Worm (Caenorhabditis elegans): ENCODE measurements around the gene djr-1.2.

ce11 chrV:4034303-4034702 lies 20.6 kb downstream of the djr-1.2 start, which contains the start of gene C49G7.7:
- no peak for TF ChIP-seq him-1 (tag; optimal IDR thresholded peaks at IDR 0.05)
- TF ChIP-seq W03F9.2 (tag; optimal IDR thresholded peaks at IDR 0.05): no peak
